Fruit fly (Drosophila melanogaster) whole organism, prepupa: ENCODE measurements around the gene CG11977.

ENCODE experiments used
- Blimp-1 ChIP-seq: fragments of 200-800 bp; sonication (Bioruptor generic); optimal IDR thresholded peaks from 3 replicates; lab custom pipeline; 2017; ENCODE audit warnings: missing biosample characterization, missing genetic modification characterization, mild to moderate bottlenecking, moderate library complexity, missing genetic modification reagents
- CG10669 ChIP-seq: fragments of 200-800 bp; sonication (Bioruptor generic); optimal IDR thresholded peaks from 3 replicates; lab custom pipeline; 2018; ENCODE audit warnings: missing biosample characterization, mild to moderate bottlenecking, missing genetic modification characterization, moderate library complexity
- CG11294 ChIP-seq: fragments of 200-800 bp; sonication (Bioruptor generic); IDR thresholded peaks from 2 replicates; pipeline ENCODE4 v1.3.6; 2022; ENCODE audit warnings: missing biosample characterization, missing genetic modification characterization
- CG11762 ChIP-seq: fragments of 200-800 bp; sonication (Bioruptor generic); optimal IDR thresholded peaks from 3 replicates; lab custom pipeline; 2016; ENCODE audit warnings: missing biosample characterization, missing genetic modification characterization; ENCODE audit not compliant: insufficient read depth
- CG15336 ChIP-seq: fragments of 200-800 bp; sonication (Bioruptor generic); IDR thresholded peaks from 2 replicates; pipeline ENCODE4 v1.3.6; 2022; ENCODE audit warnings: missing biosample characterization, missing genetic modification characterization
- CG16779 ChIP-seq: fragments of 200-800 bp; sonication (Bioruptor generic); optimal IDR thresholded peaks from 3 replicates; lab custom pipeline; 2017; ENCODE audit warnings: missing biosample characterization, mild to moderate bottlenecking, missing genetic modification characterization
- CG3032 ChIP-seq: fragments of 200-800 bp; optimal IDR thresholded peaks from 2 replicates; lab custom pipeline; 2019; ENCODE audit warnings: missing biosample characterization, mild to moderate bottlenecking, missing genetic modification characterization, moderate library complexity
- CG31627 ChIP-seq: fragments of 200-800 bp; sonication (Bioruptor generic); optimal IDR thresholded peaks from 3 replicates; lab custom pipeline; 2016; ENCODE audit warnings: missing biosample characterization, missing genetic modification characterization
- CG34406 ChIP-seq: fragments of 200-800 bp; sonication (Bioruptor generic); optimal IDR thresholded peaks from 3 replicates; lab custom pipeline; 2016; ENCODE audit warnings: missing biosample characterization, missing genetic modification characterization
- CG4318 ChIP-seq: fragments of 200-800 bp; sonication (Bioruptor generic); optimal IDR thresholded peaks from 3 replicates; lab custom pipeline; 2017; ENCODE audit warnings: missing biosample characterization, mild to moderate bottlenecking, missing genetic modification characterization
- CG6163 ChIP-seq: fragments of 200-800 bp; sonication (Bioruptor generic); IDR thresholded peaks from 3 replicates; pipeline ENCODE4 v1.3.6; 2022; ENCODE audit warnings: missing biosample characterization, missing genetic modification characterization
- CG6276 ChIP-seq: fragments of 200-800 bp; sonication (Bioruptor generic); optimal IDR thresholded peaks from 2 replicates; lab custom pipeline; 2017; ENCODE audit warnings: missing biosample characterization, mild to moderate bottlenecking, missing genetic modification characterization
- CG6792 ChIP-seq: fragments of 200-800 bp; sonication (Bioruptor generic); optimal IDR thresholded peaks from 3 replicates; lab custom pipeline; 2016; ENCODE audit warnings: missing biosample characterization, missing genetic modification characterization
- CG6808 ChIP-seq: fragments of 200-800 bp; sonication (Bioruptor generic); optimal IDR thresholded peaks from 3 replicates; lab custom pipeline; 2017; ENCODE audit warnings: missing biosample characterization, missing genetic modification characterization, mild to moderate bottlenecking, moderate library complexity, missing genetic modification reagents
- CG6854 ChIP-seq: fragments of 200-800 bp; sonication (Bioruptor generic); optimal IDR thresholded peaks from 2 replicates; lab custom pipeline; 2017; ENCODE audit warnings: missing biosample characterization, mild to moderate bottlenecking, missing genetic modification characterization
- CG7368 ChIP-seq: fragments of 200-800 bp; sonication (Bioruptor generic); optimal IDR thresholded peaks from 3 replicates; lab custom pipeline; 2016; ENCODE audit warnings: missing biosample characterization, missing genetic modification characterization
- CG8119 ChIP-seq: fragments of 200-800 bp; sonication (Bioruptor generic); IDR thresholded peaks from 3 replicates; pipeline ENCODE4 v1.3.6; 2022; ENCODE audit warnings: missing biosample characterization, missing genetic modification characterization
- CG8632 ChIP-seq: fragments of 200-800 bp; sonication (Bioruptor generic); optimal IDR thresholded peaks from 3 replicates; lab custom pipeline; 2016; ENCODE audit warnings: missing biosample characterization, missing genetic modification characterization
- CG9139 ChIP-seq: fragments of 200-800 bp; sonication (Bioruptor generic); optimal IDR thresholded peaks from 3 replicates; lab custom pipeline; 2017; ENCODE audit warnings: missing biosample characterization, mild to moderate bottlenecking, missing genetic modification characterization
- Eip75B ChIP-seq: fragments of 200-800 bp; sonication (Bioruptor generic); optimal IDR thresholded peaks from 3 replicates; lab custom pipeline; 2016; ENCODE audit warnings: missing biosample characterization, missing genetic modification characterization
- Eip78C ChIP-seq: fragments of 200-800 bp; sonication (Bioruptor generic); peaks from one replicate; lab custom pipeline; 2016; ENCODE audit warnings: missing biosample characterization, missing genetic modification characterization
- Hr38 ChIP-seq: sonication (Bioruptor generic); optimal IDR thresholded peaks from 2 replicates; lab custom pipeline; 2016; ENCODE audit warnings: missing biosample characterization, missing genetic modification characterization
- Hr39 ChIP-seq: fragments of 200-800 bp; sonication (Bioruptor generic); optimal IDR thresholded peaks from 2 replicates; lab custom pipeline; 2016; ENCODE audit warnings: missing biosample characterization, missing genetic modification characterization
- Hr4 ChIP-seq: fragments of 200-800 bp; sonication (Bioruptor generic); optimal IDR thresholded peaks from 3 replicates; lab custom pipeline; 2016; ENCODE audit warnings: missing biosample characterization, missing genetic modification characterization
- Lpt ChIP-seq: fragments of 200-800 bp; sonication (Bioruptor generic); optimal IDR thresholded peaks from 3 replicates; lab custom pipeline; 2016; ENCODE audit warnings: missing biosample characterization, missing genetic modification characterization
- Met ChIP-seq: fragments of 200-800 bp; sonication (Bioruptor generic); optimal IDR thresholded peaks from 3 replicates; lab custom pipeline; 2016; ENCODE audit warnings: missing biosample characterization, missing genetic modification characterization
- Smox ChIP-seq: fragments of 200-800 bp; sonication (Bioruptor generic); optimal IDR thresholded peaks from 3 replicates; lab custom pipeline; 2016; ENCODE audit warnings: missing biosample characterization, missing genetic modification characterization
- Sox102F ChIP-seq: fragments of 200-800 bp; sonication (Bioruptor generic); optimal IDR thresholded peaks from 2 replicates; lab custom pipeline; 2016; ENCODE audit warnings: missing biosample characterization, mild to moderate bottlenecking, missing genetic modification characterization
- Sox15 ChIP-seq: fragments of 200-800 bp; sonication (Bioruptor generic); optimal IDR thresholded peaks from 3 replicates; lab custom pipeline; 2016; ENCODE audit warnings: missing biosample characterization, missing genetic modification characterization
- achi ChIP-seq: fragments of 200-800 bp; sonication (Bioruptor generic); optimal IDR thresholded peaks from 3 replicates; lab custom pipeline; 2016; ENCODE audit warnings: missing biosample characterization, missing genetic modification characterization
- acj6 ChIP-seq: fragments of 200-800 bp; sonication (Bioruptor generic); optimal IDR thresholded peaks from 3 replicates; lab custom pipeline; 2016; ENCODE audit warnings: missing biosample characterization, missing genetic modification characterization
- cyc ChIP-seq: fragments of 200-800 bp; sonication (Bioruptor generic); optimal IDR thresholded peaks from 3 replicates; lab custom pipeline; 2016; ENCODE audit warnings: missing biosample characterization, missing genetic modification characterization
- dsx ChIP-seq: fragments of 200-800 bp; optimal IDR thresholded peaks from 3 replicates; lab custom pipeline; 2019; ENCODE audit warnings: missing biosample characterization, mild to moderate bottlenecking, missing genetic modification characterization, moderate library complexity; ENCODE audit not compliant: poor library complexity, severe bottlenecking
- eg ChIP-seq: fragments of 200-800 bp; sonication (Bioruptor generic); IDR thresholded peaks from 3 replicates; pipeline ENCODE4 v1.3.6; 2022; ENCODE audit warnings: missing biosample characterization, missing genetic modification characterization
- esn ChIP-seq: fragments of 200-800 bp; sonication (Bioruptor generic); optimal IDR thresholded peaks from 2 replicates; lab custom pipeline; 2016; ENCODE audit warnings: missing biosample characterization, mild to moderate bottlenecking, missing genetic modification characterization, moderate library complexity
- fd59A ChIP-seq: fragments of 200-800 bp; sonication (Bioruptor generic); optimal IDR thresholded peaks from 2 replicates; lab custom pipeline; 2017; ENCODE audit warnings: missing biosample characterization, mild to moderate bottlenecking, missing genetic modification characterization, missing genetic modification reagents
- fd85E ChIP-seq: fragments of 200-800 bp; sonication (Bioruptor generic); optimal IDR thresholded peaks from 3 replicates; lab custom pipeline; 2016; ENCODE audit warnings: missing biosample characterization, missing genetic modification characterization
- lz ChIP-seq: fragments of 200-800 bp; sonication (Bioruptor generic); optimal IDR thresholded peaks from 3 replicates; lab custom pipeline; 2016; ENCODE audit warnings: missing biosample characterization, missing genetic modification characterization
- pdm3 ChIP-seq: fragments of 200-800 bp; sonication (Bioruptor generic); optimal IDR thresholded peaks from 3 replicates; lab custom pipeline; 2016; ENCODE audit warnings: missing biosample characterization, missing genetic modification characterization
- spab ChIP-seq: fragments of 200-800 bp; sonication (Bioruptor generic); optimal IDR thresholded peaks from 2 replicates; lab custom pipeline; 2017; ENCODE audit warnings: missing biosample characterization, mild to moderate bottlenecking, missing genetic modification characterization, missing genetic modification reagents
- ss ChIP-seq, 2 experiments: fragments of 200-800 bp; sonication (Bioruptor generic); optimal IDR thresholded peaks; 2 replicates in 1 of 2; 3 replicates in 1 of 2; lab custom pipeline; 2017 to 2018; ENCODE audit warnings: mild to moderate bottlenecking in 2 of 2, missing biosample characterization in 2 of 2, missing genetic modification characterization in 2 of 2, moderate library complexity in 1 of 2
- svp ChIP-seq: fragments of 200-800 bp; sonication (Bioruptor generic); peaks from one replicate; lab custom pipeline; 2016; ENCODE audit warnings: missing biosample characterization, missing genetic modification characterization
- topi ChIP-seq: fragments of 200-800 bp; sonication (Bioruptor generic); optimal IDR thresholded peaks from 3 replicates; lab custom pipeline; 2016; ENCODE audit warnings: missing biosample characterization, missing genetic modification characterization
- vri ChIP-seq: fragments of 200-800 bp; sonication (Bioruptor generic); optimal IDR thresholded peaks from 3 replicates; lab custom pipeline; 2016; ENCODE audit warnings: missing biosample characterization, mild to moderate bottlenecking, missing genetic modification characterization

The CG11977 gene

DNA sequence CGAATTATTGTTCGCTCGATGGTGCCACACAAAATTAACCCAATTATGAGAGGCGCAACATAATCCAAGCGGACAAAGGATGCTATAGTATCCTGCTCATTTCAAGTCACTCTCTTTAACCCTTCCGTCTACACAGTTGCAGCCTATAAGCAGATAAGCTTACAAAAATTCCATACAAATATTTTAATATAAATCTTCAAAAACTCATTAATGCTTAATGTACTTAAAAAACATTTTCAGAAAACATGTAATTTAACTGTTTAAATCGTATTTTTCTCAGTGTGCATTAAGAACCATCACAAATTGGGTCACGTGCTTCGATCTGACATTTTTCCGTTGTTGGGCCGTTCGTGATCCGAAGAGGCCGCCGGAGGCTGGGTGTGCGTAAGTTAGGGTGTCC, 28.7 kb upstream of the CG11977 start (continued):
- peak; percentile 72 for TF ChIP-seq CG31627 (GFP tag; lab: Kevin White, UChicago)
- peak; percentile 38 for TF ChIP-seq CG3032 (tag; lab: Kevin White, UChicago)
- TF ChIP-seq Hr38 (GFP tag; lab: Kevin White, UChicago) = no peak
- peak; percentile 63 for TF ChIP-seq CG6792 (GFP tag; lab: Kevin White, UChicago)
- TF ChIP-seq pdm3 (GFP tag; lab: Kevin White, UChicago) = peak; percentile 67
- peak; percentile 28 for TF ChIP-seq vri
- TF ChIP-seq CG4318 (GFP tag; lab: Kevin White, UChicago) = no peak
- no peak for TF ChIP-seq CG15336 (GFP tag; lab: Robert Waterston, UW)
- peak; percentile 31 for TF ChIP-seq CG10669 (GFP tag; lab: Kevin White, UChicago)
- peak; percentile 87 for TF ChIP-seq Met (GFP tag; lab: Kevin White, UChicago)
- TF ChIP-seq spab (GFP tag; lab: Kevin White, UChicago) = peak; percentile 11

dm6 chr3R:8969301-8969925, 28.1 kb upstream of the CG11977 start:
- TF ChIP-seq pdm3 (GFP tag; lab: Kevin White, UChicago) (no peak), dsx (GFP tag; lab: Kevin White, UChicago) (peak; percentile 4), ss (GFP tag; optimal IDR thresholded peaks at IDR 0.05; lab: Kevin White, UChicago) (peak in 1 of 2 experiments; percentile 48), CG6854 (GFP tag; lab: Kevin White, UChicago) (peak; percentile 66), CG15336 (GFP tag; lab: Robert Waterston, UW) (0 out of 2 replicates have a peak, but pooled peaks have one; percentile 6), CG31627 (GFP tag; lab: Kevin White, UChicago) (no peak), CG6276 (no peak), Smox (GFP tag; lab: Kevin White, UChicago) (no peak), Eip75B (peak; percentile 31), eg (GFP tag; lab: Robert Waterston, UW) (0 out of 3 replicates have a peak, but pooled peaks have one; percentile 8)

DNA sequence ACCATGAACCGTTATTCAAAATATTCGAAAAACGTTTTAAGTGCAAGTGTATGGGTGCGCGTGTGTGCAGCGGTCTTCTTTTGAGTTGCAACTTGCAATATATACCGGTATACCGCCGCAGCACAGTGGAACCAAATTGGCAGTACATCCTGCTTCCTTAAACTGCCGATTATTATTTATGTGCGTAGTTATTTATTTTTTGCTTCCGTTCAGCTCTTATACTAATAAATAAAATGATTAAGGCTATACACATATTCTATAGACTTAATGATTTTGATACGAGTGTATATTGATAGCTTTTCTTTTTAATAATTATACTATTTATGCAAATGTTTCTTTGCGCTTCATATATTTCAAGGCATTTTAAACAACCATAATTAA, 27.6 kb upstream of the CG11977 start:
- TF ChIP-seq Hr38 (GFP tag; lab: Kevin White, UChicago) (no peak), CG6792 (GFP tag; lab: Kevin White, UChicago) (no peak), acj6 (GFP tag; lab: Kevin White, UChicago) (peak; percentile 13), esn (GFP tag; lab: Kevin White, UChicago) (peak; percentile 46), CG11294 (GFP tag; lab: Robert Waterston, UW) (no peak), vri (no peak), Smox (GFP tag; lab: Kevin White, UChicago) (peak; percentile 41), pdm3 (GFP tag; lab: Kevin White, UChicago) (peak; percentile 15), achi (GFP tag; lab: Kevin White, UChicago) (no peak), CG8119 (GFP tag; lab: Robert Waterston, UW) (no peak), CG4318 (GFP tag; lab: Kevin White, UChicago) (no peak), dsx (GFP tag; lab: Kevin White, UChicago) (no peak), Hr39 (GFP tag; lab: Kevin White, UChicago) (peak; percentile 21), CG6854 (GFP tag; lab: Kevin White, UChicago) (no peak), Blimp-1 (GFP tag; lab: Kevin White, UChicago) (no peak), fd59A (GFP tag; lab: Kevin White, UChicago) (no peak), CG16779 (no peak), CG11762 (GFP tag; lab: Kevin White, UChicago) (no peak), CG7368 (no peak), Eip78C (GFP tag; lab: Kevin White, UChicago) (peak; percentile 75), CG6163 (GFP tag; lab: Robert Waterston, UW) (peak; percentile 34; the same call in 1 of the 3 replicates), CG6808 (no peak), Sox102F (GFP tag; lab: Kevin White, UChicago) (peak; percentile 28), Sox15 (GFP tag; lab: Kevin White, UChicago) (no peak), Lpt (no peak), CG10669 (GFP tag; lab: Kevin White, UChicago) (no peak), cyc (GFP tag; lab: Kevin White, UChicago) (no peak), CG34406 (GFP tag; lab: Kevin White, UChicago) (no peak), spab (GFP tag; lab: Kevin White, UChicago) (no peak), lz (GFP tag; lab: Kevin White, UChicago) (peak; percentile 10), Hr4 (GFP tag; lab: Kevin White, UChicago) (peak; percentile 13), ss (GFP tag; optimal IDR thresholded peaks at IDR 0.05; lab: Kevin White, UChicago) (no peak), topi (no peak), CG9139 (GFP tag; lab: Kevin White, UChicago) (no peak), fd85E (GFP tag; lab: Kevin White, UChicago) (no peak), CG8632 (peak; percentile 5), svp (GFP tag; lab: Kevin White, UChicago) (peak; percentile 76), CG15336 (GFP tag; lab: Robert Waterston, UW) (no peak)
